Worm (Caenorhabditis elegans): ENCODE results near the gene pqn-76.
"Not testable (repeated sequence)": the region's sequence is repeated elsewhere in the genome, so short reads cannot be mapped to it uniquely, and the experiment has no call there.

DNA sequence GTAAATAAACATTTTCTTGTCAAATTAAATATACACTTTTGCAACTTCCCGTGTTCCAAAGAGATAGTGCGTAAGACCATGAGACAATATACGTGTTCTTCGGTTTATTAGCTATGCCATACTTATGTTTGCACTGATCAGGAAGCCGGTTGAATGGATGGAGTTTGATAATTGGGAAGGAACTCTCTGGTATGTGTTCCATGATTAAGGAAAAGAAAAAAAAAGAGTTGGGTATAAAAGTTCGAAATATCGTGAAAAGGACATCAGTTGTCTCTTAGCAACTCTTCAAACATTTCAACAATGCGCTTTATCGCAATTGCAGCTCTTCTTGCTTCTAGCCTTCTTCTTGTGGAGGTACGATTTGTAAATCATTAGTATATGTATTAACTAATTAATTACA is at the start of gene pqn-76:
- not testable (repeated sequence) for TF ChIP-seq nhr-71 (tag; optimal IDR thresholded peaks at IDR 0.05); skn-1 (tag; optimal IDR thresholded peaks at IDR 0.05); unc-30 (tag; optimal IDR thresholded peaks at IDR 0.05); ama-1 (optimal IDR thresholded peaks at IDR 0.05); unc-62 (GFP tag; optimal IDR thresholded peaks at IDR 0.05); lin-39 (tag; optimal IDR thresholded peaks at IDR 0.05); hpl-2 (GFP tag; optimal IDR thresholded peaks at IDR 0.05); lin-35 (GFP tag; optimal IDR thresholded peaks at IDR 0.05); fkh-8 (tag; optimal IDR thresholded peaks at IDR 0.05); unc-86 (tag; optimal IDR thresholded peaks at IDR 0.05); snpc-4 (tag; optimal IDR thresholded peaks at IDR 0.05); aly-2 (tag; optimal IDR thresholded peaks at IDR 0.05); irx-1 (tag; optimal IDR thresholded peaks at IDR 0.05)
